Worm (Caenorhabditis elegans) whole organism, mixed stage, embryonic: Measurements from ENCODE around the gene str-66.

Source experiments
- M03D4.4 ChIP-seq: sonication (generic microtip); optimal IDR thresholded peaks from 2 replicates; lab custom pipeline; 2017; ENCODE audit warnings: mild to moderate bottlenecking, missing genetic modification characterization, missing compliant biosample characterization
- bed-3 ChIP-seq: fragments of 200-800 bp; sonication (Bioruptor generic); optimal IDR thresholded peaks from 3 replicates; lab custom pipeline; 2018; ENCODE audit warnings: mild to moderate bottlenecking, missing genetic modification characterization, moderate library complexity, missing compliant biosample characterization
- blmp-1 ChIP-seq: fragments of 150-350 bp; optimal IDR thresholded peaks from 2 replicates; lab custom pipeline; 2014; ENCODE audit warnings: missing biosample characterization, missing genetic modification characterization
- ceh-39 ChIP-seq: fragments of 150-350 bp; optimal IDR thresholded peaks from 2 replicates; lab custom pipeline; 2014; ENCODE audit warnings: missing biosample characterization, missing genetic modification characterization
- ceh-43 ChIP-seq: fragments of 200-800 bp; sonication (Bioruptor generic); optimal IDR thresholded peaks from 2 replicates; lab custom pipeline; 2018; ENCODE audit warnings: mild to moderate bottlenecking, missing genetic modification characterization, moderate library complexity, missing compliant biosample characterization
- ceh-83 ChIP-seq: fragments of 200-800 bp; sonication (Bioruptor generic); optimal IDR thresholded peaks from 2 replicates; lab custom pipeline; 2018; ENCODE audit warnings: mild to moderate bottlenecking, missing genetic modification characterization, missing compliant biosample characterization
- ces-1 ChIP-seq: fragments of 150-350 bp; optimal IDR thresholded peaks from 2 replicates; lab custom pipeline; 2014; ENCODE audit warnings: missing biosample characterization, missing genetic modification reagents, missing genetic modification characterization
- cnd-1 ChIP-seq: fragments of 200-800 bp; sonication (Bioruptor generic); optimal IDR thresholded peaks from 2 replicates; lab custom pipeline; 2018; ENCODE audit warnings: mild to moderate bottlenecking, missing genetic modification characterization, missing compliant biosample characterization
- drap-1 ChIP-seq: fragments of 200-800 bp; sonication (Bioruptor generic); optimal IDR thresholded peaks from 3 replicates; lab custom pipeline; 2018; ENCODE audit warnings: mild to moderate bottlenecking, missing genetic modification characterization, missing compliant biosample characterization
- elt-1 ChIP-seq: sonication (generic microtip); optimal IDR thresholded peaks from 2 replicates; lab custom pipeline; 2017; ENCODE audit warnings: missing genetic modification characterization, mild to moderate bottlenecking, missing compliant biosample characterization, antibody characterized with exemption, moderate library complexity, borderline replicate concordance; ENCODE audit not compliant: insufficient read depth
- elt-3 ChIP-seq: fragments of 150-350 bp; optimal IDR thresholded peaks from 2 replicates; lab custom pipeline; 2014; ENCODE audit warnings: missing biosample characterization, missing genetic modification characterization
- flh-1 ChIP-seq: fragments of 200-800 bp; sonication (Bioruptor generic); optimal IDR thresholded peaks from 2 replicates; lab custom pipeline; 2018; ENCODE audit warnings: mild to moderate bottlenecking, missing genetic modification characterization, moderate library complexity, missing compliant biosample characterization
- ham-2 ChIP-seq: fragments of 200-800 bp; sonication (Bioruptor generic); optimal IDR thresholded peaks from 2 replicates; lab custom pipeline; 2018; ENCODE audit warnings: mild to moderate bottlenecking, missing genetic modification characterization, missing compliant biosample characterization
- lin-13 ChIP-seq: fragments of 150-350 bp; optimal IDR thresholded peaks from 2 replicates; lab custom pipeline; 2014; ENCODE audit warnings: missing biosample characterization, missing genetic modification characterization
- lin-32 ChIP-seq: fragments of 200-800 bp; sonication (Bioruptor generic); optimal IDR thresholded peaks from 2 replicates; lab custom pipeline; 2018; ENCODE audit warnings: mild to moderate bottlenecking, missing genetic modification characterization, missing compliant biosample characterization
- lsy-2 ChIP-seq: fragments of 150-350 bp; optimal IDR thresholded peaks from 2 replicates; lab custom pipeline; 2014; ENCODE audit warnings: missing biosample characterization, missing genetic modification characterization
- mab-5 ChIP-seq: fragments of 150-350 bp; optimal IDR thresholded peaks from 2 replicates; lab custom pipeline; 2014; ENCODE audit warnings: missing biosample characterization, missing genetic modification characterization
- mep-1 ChIP-seq: fragments of 150-350 bp; optimal IDR thresholded peaks from 2 replicates; lab custom pipeline; 2017; ENCODE audit warnings: missing biosample characterization, missing genetic modification reagents, missing genetic modification characterization, inconsistent platforms
- nhr-12 ChIP-seq: fragments of 150-350 bp; optimal IDR thresholded peaks from 2 replicates; lab custom pipeline; 2014; ENCODE audit warnings: missing biosample characterization, missing genetic modification characterization
- nhr-2 ChIP-seq: fragments of 150-350 bp; optimal IDR thresholded peaks from 2 replicates; lab custom pipeline; 2014; ENCODE audit warnings: missing biosample characterization, missing genetic modification characterization
- nhr-237 ChIP-seq: fragments of 150-350 bp; optimal IDR thresholded peaks from 2 replicates; lab custom pipeline; 2014; ENCODE audit warnings: missing biosample characterization, missing genetic modification characterization
- nhr-28 ChIP-seq: fragments of 150-350 bp; optimal IDR thresholded peaks from 2 replicates; lab custom pipeline; 2014; ENCODE audit warnings: missing biosample characterization, missing genetic modification characterization
- nhr-76 ChIP-seq: sonication (generic microtip); optimal IDR thresholded peaks from 2 replicates; lab custom pipeline; 2017; ENCODE audit warnings: missing biosample characterization, missing genetic modification characterization
- pha-4 ChIP-seq: fragments of 150-350 bp; optimal IDR thresholded peaks from 2 replicates; lab custom pipeline; 2018; ENCODE audit warnings: missing biosample characterization, missing genetic modification reagents, missing genetic modification characterization
- sem-2 ChIP-seq: fragments of 200-800 bp; sonication (Bioruptor generic); optimal IDR thresholded peaks from 2 replicates; lab custom pipeline; 2018; ENCODE audit warnings: mild to moderate bottlenecking, missing genetic modification characterization, missing compliant biosample characterization
- snpc-4 ChIP-seq: fragments of 150-350 bp; optimal IDR thresholded peaks from 2 replicates; lab custom pipeline; 2014; ENCODE audit warnings: missing biosample characterization, missing genetic modification characterization
- sptf-1 ChIP-seq: sonication (generic microtip); optimal IDR thresholded peaks from 2 replicates; lab custom pipeline; 2017; ENCODE audit warnings: mild to moderate bottlenecking, missing genetic modification characterization, moderate library complexity, missing compliant biosample characterization
- tbx-8 ChIP-seq: fragments of 200-800 bp; sonication (Bioruptor generic); optimal IDR thresholded peaks from 2 replicates; lab custom pipeline; 2018; ENCODE audit warnings: mild to moderate bottlenecking, missing genetic modification characterization, moderate library complexity, missing compliant biosample characterization
- unc-120 ChIP-seq: sonication (generic microtip); optimal IDR thresholded peaks from 2 replicates; lab custom pipeline; 2017; ENCODE audit warnings: missing genetic modification characterization, missing compliant biosample characterization; ENCODE audit not compliant: poor library complexity, severe bottlenecking
- unc-39 ChIP-seq: fragments of 150-350 bp; optimal IDR thresholded peaks from 2 replicates; lab custom pipeline; 2014; ENCODE audit warnings: missing biosample characterization, missing genetic modification characterization
- unc-62 ChIP-seq: fragments of 150-350 bp; optimal IDR thresholded peaks from 2 replicates; lab custom pipeline; 2014; ENCODE audit warnings: missing biosample characterization, missing genetic modification reagents, missing genetic modification characterization
- zip-8 ChIP-seq: fragments of 150-350 bp; optimal IDR thresholded peaks from 2 replicates; lab custom pipeline; 2014; ENCODE audit warnings: missing biosample characterization, missing genetic modification characterization
- ztf-11 ChIP-seq: fragments of 150-350 bp; optimal IDR thresholded peaks from 2 replicates; lab custom pipeline; 2014; ENCODE audit warnings: missing biosample characterization, missing genetic modification characterization

Gene str-66

DNA sequence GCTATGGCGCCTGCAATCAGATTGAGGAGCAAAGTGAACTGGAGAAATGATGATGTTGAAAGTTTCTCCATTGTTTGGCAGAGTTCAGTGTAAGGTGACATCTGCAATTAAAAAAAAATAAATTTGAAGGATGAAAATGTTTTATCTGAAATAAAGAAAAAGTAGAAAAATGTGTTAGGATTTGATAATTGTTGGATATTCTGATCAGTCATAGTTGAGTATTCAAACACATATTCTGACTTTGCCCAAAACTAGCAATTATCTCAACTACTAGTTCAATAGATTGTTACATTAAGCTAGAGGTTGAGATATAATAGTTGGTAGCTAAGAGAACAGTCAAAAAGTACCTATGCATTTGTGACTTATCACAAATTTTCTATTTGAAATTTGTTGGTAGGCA is 40.5 kb upstream of the str-66 start, which contains the start of gene srab-10:
Gene srab-10 (minus strand): TSS at position 101 of the 400 bp plus-strand sequence.
- TF ChIP-seq elt-1 (tag; lab: Kevin White, UChicago) (no peak), mab-5 (tag; lab: Kevin White, UChicago) (no peak), lin-13 (tag; lab: Kevin White, UChicago) (no peak), nhr-28 (no peak), unc-62 (GFP tag; lab: Kevin White, UChicago) (no peak), cnd-1 (tag; lab: Kevin White, UChicago) (no peak), sptf-1 (tag; lab: Kevin White, UChicago) (no peak), unc-39 (tag; lab: Kevin White, UChicago) (no peak), lin-32 (GFP tag; lab: Kevin White, UChicago) (no peak), snpc-4 (no peak)

DNA sequence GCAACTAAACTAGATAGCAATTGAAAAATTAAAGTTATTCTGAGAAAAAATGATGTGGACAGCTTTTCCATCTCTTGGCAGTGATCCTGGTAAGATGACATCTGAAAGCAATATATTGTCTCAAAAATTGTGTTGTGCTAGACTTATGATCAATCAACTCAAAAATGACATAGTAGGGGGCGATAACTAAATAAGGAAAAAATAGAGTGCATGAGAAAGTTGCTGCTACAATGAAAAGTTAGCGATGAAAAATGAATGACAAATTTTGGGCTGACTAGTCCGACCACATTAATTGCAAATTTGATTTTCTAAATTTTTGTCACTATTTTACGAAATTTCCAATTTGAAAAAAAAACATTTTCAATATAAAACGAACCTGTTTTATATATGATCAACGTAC is 37.2 kb upstream of the str-66 start, which contains the start of gene srab-9:
Gene srab-9 (minus strand): TSS at position 101 of the 400 bp plus-strand sequence.
- TF ChIP-seq snpc-4, result no peak
- no peak for TF ChIP-seq ceh-39 (tag; lab: Kevin White, UChicago)
- no peak for TF ChIP-seq drap-1 (GFP tag; lab: Kevin White, UChicago)
- TF ChIP-seq nhr-12 (tag; lab: Kevin White, UChicago), result no peak
- TF ChIP-seq unc-62 (GFP tag; lab: Kevin White, UChicago), result no peak
- TF ChIP-seq unc-120 (tag; lab: Kevin White, UChicago), result no peak
- no peak for TF ChIP-seq pha-4
- TF ChIP-seq sem-2 (GFP tag; lab: Kevin White, UChicago), result no peak
- no peak for TF ChIP-seq lin-32 (GFP tag; lab: Kevin White, UChicago)
- no peak for TF ChIP-seq ztf-11 (tag; lab: Kevin White, UChicago)
- TF ChIP-seq lsy-2 (tag; lab: Kevin White, UChicago), result no peak
- no peak for TF ChIP-seq M03D4.4 (tag; lab: Kevin White, UChicago)
- no peak for TF ChIP-seq ham-2 (GFP tag; lab: Kevin White, UChicago)
- no peak for TF ChIP-seq sptf-1 (tag; lab: Kevin White, UChicago)
- no peak for TF ChIP-seq zip-8 (tag; lab: Kevin White, UChicago)
- TF ChIP-seq blmp-1 (tag; lab: Kevin White, UChicago), result no peak
- no peak for TF ChIP-seq ceh-43 (GFP tag; lab: Kevin White, UChicago)
- TF ChIP-seq nhr-237, result no peak
- TF ChIP-seq nhr-2, result no peak
- TF ChIP-seq, all 35 proteins: peak for 0

DNA sequence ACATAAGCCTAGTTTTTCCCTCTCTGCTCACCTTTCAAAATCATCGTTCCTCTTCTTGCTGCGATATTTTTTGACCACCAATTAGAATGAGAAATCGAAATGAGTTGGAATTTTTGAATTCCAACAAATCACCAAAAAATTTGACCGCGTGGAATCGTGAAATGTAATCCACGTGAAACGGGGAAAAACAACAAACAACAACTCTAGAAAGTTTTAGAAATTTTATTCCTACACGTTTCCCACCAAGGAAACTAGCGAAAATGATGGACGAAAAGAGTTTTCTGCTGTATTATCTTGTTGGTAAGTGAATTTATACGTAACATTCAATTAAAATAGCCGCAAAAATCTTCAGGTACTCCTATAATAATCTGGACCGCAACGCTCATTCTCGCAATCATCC is 34.5 kb upstream of the str-66 start, which contains the start of the genes irld-3 and F02C9.1:
Gene irld-3 (minus strand): TSS at position 101 of the 400 bp plus-strand sequence.
Gene F02C9.1 (plus strand): TSS at position 216 of the 400 bp plus-strand sequence.
- TF ChIP-seq nhr-12 (tag; lab: Kevin White, UChicago) (no peak), ceh-39 (tag; lab: Kevin White, UChicago) (no peak), lin-13 (tag; lab: Kevin White, UChicago) (no peak), lsy-2 (tag; lab: Kevin White, UChicago) (no peak), tbx-8 (GFP tag; lab: Kevin White, UChicago) (no peak), M03D4.4 (tag; lab: Kevin White, UChicago) (no peak), nhr-2 (no peak), mab-5 (tag; lab: Kevin White, UChicago) (no peak), nhr-28 (no peak), flh-1 (GFP tag; lab: Kevin White, UChicago) (no peak), elt-3 (tag; lab: Kevin White, UChicago) (no peak), nhr-76 (tag; lab: Kevin White, UChicago) (no peak), pha-4 (no peak), sptf-1 (tag; lab: Kevin White, UChicago) (no peak), bed-3 (GFP tag; lab: Kevin White, UChicago) (no peak), ztf-11 (tag; lab: Kevin White, UChicago) (no peak), zip-8 (tag; lab: Kevin White, UChicago) (no peak)

DNA sequence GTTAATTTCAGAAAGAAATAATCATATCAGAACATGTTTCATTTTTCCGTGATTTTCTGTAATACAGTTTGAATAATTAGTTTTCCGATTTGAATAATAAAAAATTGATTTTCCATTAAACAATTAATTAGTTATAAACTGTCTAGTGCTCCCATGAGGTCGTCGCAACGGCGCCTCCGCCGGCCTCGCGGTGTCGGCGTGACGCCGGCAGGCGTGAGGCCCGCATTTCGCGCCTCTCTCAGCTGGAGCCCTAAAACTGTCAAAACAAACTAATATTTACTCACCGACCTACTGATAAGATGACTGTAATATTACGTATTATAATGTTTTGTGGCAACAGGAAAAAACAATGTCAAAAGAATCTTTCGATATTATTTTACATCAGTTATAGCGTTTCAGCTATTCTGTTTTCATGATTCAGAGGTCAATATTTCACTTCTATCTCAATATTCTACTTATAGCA is 29.3 kb upstream of the str-66 start, which contains the start of gene F02C9.2:
Gene F02C9.2 (plus strand): TSS at position 413 of the 463 bp plus-strand sequence.
- no peak for TF ChIP-seq flh-1 (GFP tag; lab: Kevin White, UChicago)
- no peak for TF ChIP-seq ceh-39 (tag; lab: Kevin White, UChicago)
- TF ChIP-seq lin-32 (GFP tag; lab: Kevin White, UChicago), result no peak
- TF ChIP-seq ztf-11 (tag; lab: Kevin White, UChicago), result no peak
- TF ChIP-seq drap-1 (GFP tag; lab: Kevin White, UChicago), result no peak
- no peak for TF ChIP-seq nhr-12 (tag; lab: Kevin White, UChicago)
- TF ChIP-seq mep-1, result no peak
- TF ChIP-seq sem-2 (GFP tag; lab: Kevin White, UChicago), result no peak
- TF ChIP-seq ces-1, result no peak
- TF ChIP-seq elt-1 (tag; lab: Kevin White, UChicago), result no peak
- no peak for TF ChIP-seq ceh-83
- TF ChIP-seq mab-5 (tag; lab: Kevin White, UChicago), result no peak
- TF ChIP-seq lin-13 (tag; lab: Kevin White, UChicago), result no peak
- TF ChIP-seq bed-3 (GFP tag; lab: Kevin White, UChicago), result no peak
- TF ChIP-seq ham-2 (GFP tag; lab: Kevin White, UChicago), result no peak
